Fruit fly (Drosophila melanogaster) whole organism, embryonic: ENCODE results near the gene CG15282.

Experiments used
- B-H1 ChIP-seq: fragments of 200-800 bp; sonication (Bioruptor generic); IDR thresholded peaks from 3 replicates; pipeline ENCODE4 v1.3.6; 2022; ENCODE audit warnings: missing biosample characterization, missing genetic modification characterization
- B-H2 ChIP-seq: fragments of 200-800 bp; sonication (Bioruptor generic); optimal IDR thresholded peaks from 2 replicates; lab custom pipeline; 2018; ENCODE audit warnings: missing biosample characterization, mild to moderate bottlenecking, missing genetic modification characterization
- BEAF-32 ChIP-seq: fragments of 200-800 bp; sonication (Bioruptor generic); optimal IDR thresholded peaks from 3 replicates; lab custom pipeline; 2017; ENCODE audit warnings: missing biosample characterization, missing genetic modification characterization, mild to moderate bottlenecking, moderate library complexity, missing genetic modification reagents
- CG1233 ChIP-seq: fragments of 200-800 bp; sonication (Bioruptor generic); optimal IDR thresholded peaks from 4 replicates; lab custom pipeline; 2018; ENCODE audit warnings: missing biosample characterization, mild to moderate bottlenecking, missing genetic modification characterization
- CG12744 ChIP-seq: fragments of 200-800 bp; sonication (Bioruptor generic); optimal IDR thresholded peaks from 2 replicates; lab custom pipeline; 2016; ENCODE audit warnings: missing biosample characterization, missing genetic modification characterization
- CG13296 ChIP-seq: fragments of 200-800 bp; sonication (Bioruptor generic); optimal IDR thresholded peaks from 3 replicates; lab custom pipeline; 2018; ENCODE audit warnings: missing biosample characterization, mild to moderate bottlenecking, missing genetic modification characterization
- CG14860 ChIP-seq: fragments of 200-800 bp; sonication (Bioruptor generic); IDR thresholded peaks from 3 replicates; pipeline ENCODE4 v1.3.6; 2022; ENCODE audit warnings: missing biosample characterization, missing genetic modification characterization; ENCODE audit not compliant: partially characterized antibody
- CG1602 ChIP-seq: fragments of 200-800 bp; sonication (Bioruptor generic); optimal IDR thresholded peaks from 3 replicates; lab custom pipeline; 2016; ENCODE audit warnings: missing biosample characterization, missing genetic modification characterization
- CG17186 ChIP-seq: fragments of 200-800 bp; sonication (Bioruptor generic); optimal IDR thresholded peaks from 3 replicates; lab custom pipeline; 2017; ENCODE audit warnings: missing biosample characterization, missing genetic modification reagents, missing genetic modification characterization
- CG18011 ChIP-seq: fragments of 200-800 bp; sonication (Bioruptor generic); optimal IDR thresholded peaks from 2 replicates; lab custom pipeline; 2017; ENCODE audit warnings: missing biosample characterization, missing genetic modification characterization, mild to moderate bottlenecking, moderate library complexity, missing genotype
- CG1832 ChIP-seq: fragments of 200-800 bp; sonication (Bioruptor generic); optimal IDR thresholded peaks from 2 replicates; lab custom pipeline; 2017; ENCODE audit warnings: missing biosample characterization, mild to moderate bottlenecking, missing genetic modification characterization, inconsistent platforms
- CG2889 ChIP-seq: fragments of 200-800 bp; sonication (Bioruptor generic); IDR thresholded peaks from 3 replicates; pipeline ENCODE4 v1.3.6; 2022; ENCODE audit warnings: missing biosample characterization, missing genetic modification characterization
- CG3838 ChIP-seq: fragments of 200-800 bp; sonication (Bioruptor generic); optimal IDR thresholded peaks from 3 replicates; lab custom pipeline; 2016; ENCODE audit warnings: missing biosample characterization, missing genetic modification characterization
- CG3995 ChIP-seq: fragments of 200-800 bp; sonication (Bioruptor generic); optimal IDR thresholded peaks from 3 replicates; lab custom pipeline; 2016; ENCODE audit warnings: missing biosample characterization, missing genetic modification characterization
- CG4424 ChIP-seq: fragments of 200-800 bp; sonication (Bioruptor generic); optimal IDR thresholded peaks from 3 replicates; lab custom pipeline; 2016; ENCODE audit warnings: missing biosample characterization, missing genetic modification characterization
- CG7556 ChIP-seq: fragments of 200-800 bp; sonication (Bioruptor generic); optimal IDR thresholded peaks from 2 replicates; lab custom pipeline; 2017; ENCODE audit warnings: missing biosample characterization, mild to moderate bottlenecking, missing genetic modification characterization
- CG7839 ChIP-seq: fragments of 200-800 bp; sonication (Bioruptor generic); optimal IDR thresholded peaks from 3 replicates; lab custom pipeline; 2018; ENCODE audit warnings: missing biosample characterization, mild to moderate bottlenecking, missing genetic modification characterization, moderate library complexity
- CrebB ChIP-seq: fragments of 200-800 bp; sonication (Bioruptor generic); optimal IDR thresholded peaks from 3 replicates; lab custom pipeline; 2018; ENCODE audit warnings: missing biosample characterization, mild to moderate bottlenecking, missing genetic modification characterization
- Dek ChIP-seq: fragments of 200-800 bp; sonication (Bioruptor generic); optimal IDR thresholded peaks from 3 replicates; lab custom pipeline; 2019; ENCODE audit warnings: missing biosample characterization, mild to moderate bottlenecking, missing genetic modification characterization, moderate library complexity
- Dp ChIP-seq: fragments of 200-800 bp; sonication (Bioruptor generic); optimal IDR thresholded peaks from 2 replicates; lab custom pipeline; 2018; ENCODE audit warnings: missing biosample characterization, mild to moderate bottlenecking, missing genetic modification characterization, moderate library complexity
- ERR ChIP-seq: fragments of 200-800 bp; sonication (Bioruptor generic); optimal IDR thresholded peaks from 2 replicates; lab custom pipeline; 2016; ENCODE audit warnings: missing biosample characterization, missing genetic modification characterization
- Lhr ChIP-seq: fragments of 200-800 bp; sonication (Bioruptor generic); optimal IDR thresholded peaks from 3 replicates; lab custom pipeline; 2017; ENCODE audit warnings: mild to moderate bottlenecking, missing biosample characterization, missing genetic modification reagents, missing genetic modification characterization
- Lim3 ChIP-seq: fragments of 200-800 bp; sonication (Bioruptor generic); IDR thresholded peaks from 2 replicates; pipeline ENCODE4 v1.3.6; 2022; ENCODE audit warnings: missing biosample characterization, missing genetic modification characterization
- MESR4 ChIP-seq: fragments of 200-800 bp; sonication (Bioruptor generic); optimal IDR thresholded peaks from 2 replicates; lab custom pipeline; 2018; ENCODE audit warnings: missing biosample characterization, mild to moderate bottlenecking, missing genetic modification characterization, moderate library complexity
- Myb ChIP-seq: fragments of 200-800 bp; sonication (Bioruptor generic); optimal IDR thresholded peaks from 2 replicates; lab custom pipeline; 2016; ENCODE audit warnings: missing biosample characterization, missing genetic modification characterization
- NC2α ChIP-seq: fragments of 200-800 bp; sonication (Bioruptor generic); optimal IDR thresholded peaks from 2 replicates; lab custom pipeline; 2016; ENCODE audit warnings: missing biosample characterization, missing genetic modification characterization
- NC2β ChIP-seq: fragments of 200-800 bp; sonication (Bioruptor generic); optimal IDR thresholded peaks from 2 replicates; lab custom pipeline; 2016; ENCODE audit warnings: missing biosample characterization, missing genetic modification characterization
- Spps ChIP-seq: fragments of 200-800 bp; sonication (Bioruptor generic); optimal IDR thresholded peaks from 2 replicates; lab custom pipeline; 2018; ENCODE audit warnings: missing biosample characterization, mild to moderate bottlenecking, missing genetic modification characterization
- amos ChIP-seq: fragments of 200-800 bp; sonication (Bioruptor generic); IDR thresholded peaks from 2 replicates; pipeline ENCODE4 v1.3.6; 2022; ENCODE audit warnings: missing biosample characterization, missing genetic modification characterization; ENCODE audit not compliant: partially characterized antibody
- bigmax ChIP-seq: fragments of 200-800 bp; sonication (Bioruptor generic); optimal IDR thresholded peaks from 2 replicates; lab custom pipeline; 2018; ENCODE audit warnings: missing biosample characterization, mild to moderate bottlenecking, missing genetic modification characterization
- cg ChIP-seq: fragments of 200-800 bp; sonication (Bioruptor generic); optimal IDR thresholded peaks from 3 replicates; lab custom pipeline; 2019; ENCODE audit warnings: missing biosample characterization, mild to moderate bottlenecking, missing genetic modification characterization, moderate library complexity
- ci ChIP-seq: fragments of 200-800 bp; sonication (Bioruptor generic); IDR thresholded peaks from 3 replicates; pipeline ENCODE4 v1.3.6; 2022; ENCODE audit warnings: missing biosample characterization, missing genetic modification characterization
- cwo ChIP-seq: fragments of 200-800 bp; sonication (Bioruptor generic); optimal IDR thresholded peaks from 3 replicates; lab custom pipeline; 2017; ENCODE audit warnings: missing biosample characterization, missing genetic modification characterization, mild to moderate bottlenecking, moderate library complexity, missing genetic modification reagents
- da ChIP-seq: fragments of 200-800 bp; sonication (Bioruptor generic); optimal IDR thresholded peaks from 2 replicates; lab custom pipeline; 2016; ENCODE audit warnings: missing biosample characterization, missing genetic modification characterization
- dati ChIP-seq: fragments of 200-800 bp; sonication (Bioruptor generic); IDR thresholded peaks from 2 replicates; pipeline ENCODE4 v1.3.6; 2022; ENCODE audit warnings: missing biosample characterization, missing genetic modification characterization
- dmrt11E ChIP-seq: fragments of 200-800 bp; sonication (Bioruptor generic); optimal IDR thresholded peaks from 3 replicates; lab custom pipeline; 2018; ENCODE audit warnings: missing biosample characterization, mild to moderate bottlenecking, missing genetic modification characterization, moderate library complexity
- gfzf ChIP-seq: fragments of 200-800 bp; sonication (Bioruptor generic); optimal IDR thresholded peaks from 2 replicates; lab custom pipeline; 2016; ENCODE audit warnings: missing biosample characterization, mild to moderate bottlenecking, missing genetic modification characterization, moderate library complexity
- grn ChIP-seq: fragments of 200-800 bp; sonication (Bioruptor generic); optimal IDR thresholded peaks from 3 replicates; lab custom pipeline; 2017; ENCODE audit warnings: missing biosample characterization, missing genetic modification characterization
- hbn ChIP-seq: fragments of 200-800 bp; sonication (Bioruptor generic); IDR thresholded peaks from 2 replicates; pipeline ENCODE4 v1.3.6; 2022; ENCODE audit warnings: missing biosample characterization, missing genetic modification characterization; ENCODE audit not compliant: partially characterized antibody
- kah ChIP-seq: fragments of 200-800 bp; sonication (Bioruptor generic); optimal IDR thresholded peaks from 2 replicates; lab custom pipeline; 2018; ENCODE audit warnings: missing biosample characterization, mild to moderate bottlenecking, missing genetic modification characterization
- lmd ChIP-seq: fragments of 200-800 bp; sonication (Bioruptor generic); IDR thresholded peaks from 2 replicates; pipeline ENCODE4 v1.3.6; 2022; ENCODE audit warnings: missing biosample characterization, missing genetic modification characterization
- lov ChIP-seq, 2 experiments: fragments of 200-800 bp in 1 of 2; fragments of >200 bp in 1 of 2; sonication (Bioruptor generic) in 1 of 2; IDR thresholded peaks in 1 of 2; optimal IDR thresholded peaks in 1 of 2; 2 replicates in 1 of 2; 3 replicates in 1 of 2; pipeline versions ENCODE4 v1.3.6 to Lab custom; 2017 to 2022; ENCODE audit warnings: missing biosample characterization in 1 of 2, missing genetic modification characterization in 1 of 2
- nerfin-2 ChIP-seq: fragments of 200-800 bp; sonication (Bioruptor generic); IDR thresholded peaks from 2 replicates; pipeline ENCODE4 v1.3.6; 2022; ENCODE audit warnings: missing biosample characterization, missing genetic modification characterization; ENCODE audit not compliant: partially characterized antibody
- pfk ChIP-seq: fragments of 200-800 bp; sonication (Bioruptor generic); optimal IDR thresholded peaks from 2 replicates; lab custom pipeline; 2018; ENCODE audit warnings: missing biosample characterization, mild to moderate bottlenecking, missing genetic modification characterization, moderate library complexity
- scrt ChIP-seq: fragments of 200-800 bp; sonication (Bioruptor generic); optimal IDR thresholded peaks from 2 replicates; lab custom pipeline; 2018; ENCODE audit warnings: missing biosample characterization, mild to moderate bottlenecking, missing genetic modification characterization, moderate library complexity
- sisA ChIP-seq: fragments of 200-800 bp; sonication (Bioruptor generic); IDR thresholded peaks from 2 replicates; pipeline ENCODE4 v1.3.6; 2022; ENCODE audit warnings: missing biosample characterization, missing genetic modification characterization
- ttk ChIP-seq: fragments of 200-800 bp; sonication (Bioruptor generic); IDR thresholded peaks from 2 replicates; pipeline ENCODE4 v2.1.2; 2022; ENCODE audit warnings: missing biosample characterization, missing genetic modification characterization

Gene CG15282

DNA sequence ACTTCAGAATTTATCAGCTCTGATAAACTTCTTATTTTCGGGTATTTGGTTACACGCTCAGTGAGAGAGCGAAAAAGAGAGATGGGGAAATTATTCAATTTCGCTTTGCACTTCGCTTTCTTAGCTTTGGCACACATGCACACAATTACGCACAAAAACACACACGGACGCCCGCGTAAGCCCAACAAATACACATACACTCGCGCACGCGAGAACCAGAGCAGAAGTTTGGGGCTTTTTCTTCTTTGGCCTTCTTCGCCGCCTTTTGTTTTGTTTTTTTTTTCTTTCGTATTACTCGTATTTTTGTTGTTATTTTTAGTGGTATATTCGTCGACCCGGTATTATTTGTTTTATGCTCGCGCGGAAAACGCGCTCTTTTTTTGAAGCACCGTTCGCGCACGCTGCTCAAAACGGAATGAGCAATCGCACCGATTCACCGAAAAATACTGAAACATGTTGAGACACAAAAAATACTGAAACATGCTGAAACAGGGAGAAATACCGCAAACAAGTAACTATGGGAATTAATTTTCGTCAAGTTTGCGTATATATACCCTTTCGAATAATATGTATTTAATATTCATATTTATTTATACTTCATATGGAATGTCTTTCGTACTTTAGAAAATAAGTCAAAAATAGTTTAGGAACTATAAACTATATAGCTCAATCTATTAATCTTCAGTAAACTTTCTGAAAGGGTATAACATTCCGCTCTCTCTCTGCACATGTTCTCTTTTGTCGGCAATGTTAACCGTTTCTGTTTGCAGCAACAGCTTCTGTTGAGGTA is 23.2 kb upstream of the CG15282 start, which contains the start of gene osp (continued):
- TF ChIP-seq CrebB (peak; percentile 98), BEAF-32 (GFP tag; lab: Kevin White, UChicago) (no peak), amos (GFP tag; lab: Robert Waterston, UW) (peak; percentile 58; the same call in 1 of the 2 replicates), lmd (GFP tag; lab: Robert Waterston, UW) (peak; percentile 98), B-H2 (GFP tag; lab: Kevin White, UChicago) (peak; percentile 77), MESR4 (GFP tag; lab: Kevin White, UChicago) (peak; percentile 56), CG3838 (GFP tag; lab: Kevin White, UChicago) (peak; percentile 92), NC2α (no peak), CG12744 (GFP tag; lab: Kevin White, UChicago) (peak; percentile 80), CG18011 (peak; percentile 86), sisA (GFP tag; lab: Robert Waterston, UW) (peak; percentile 98), CG4424 (GFP tag; lab: Kevin White, UChicago) (peak; percentile 97), CG7839 (tag; lab: Kevin White, UChicago) (peak; percentile 100), cg (peak; percentile 68), Lim3 (GFP tag; lab: Robert Waterston, UW) (peak; percentile 90; the same call in 1 of the 2 replicates), Myb (peak; percentile 45), CG1832 (GFP tag; lab: Kevin White, UChicago) (no peak), lov (optimal IDR thresholded peaks at IDR 0.05; lab: Kevin White, UChicago) (no peak), lov (GFP tag; IDR thresholded peaks at IDR 0.05; lab: Robert Waterston, UW) (peak; percentile 98), pfk (peak; percentile 0), CG1602 (peak; percentile 98), cwo (GFP tag; lab: Kevin White, UChicago) (peak; percentile 96), Dek (tag; lab: Kevin White, UChicago) (peak; percentile 99), grn (peak; percentile 78), hbn (GFP tag; lab: Robert Waterston, UW) (peak; percentile 16; the same call in 1 of the 2 replicates), Lhr (peak; percentile 94), Spps (tag; lab: Kevin White, UChicago) (peak; percentile 98), da (GFP tag; lab: Kevin White, UChicago) (peak; percentile 10), CG13296 (GFP tag; lab: Kevin White, UChicago) (peak; percentile 98), CG7556 (GFP tag; lab: Kevin White, UChicago) (peak; percentile 98), NC2β (GFP tag; lab: Kevin White, UChicago) (peak; percentile 77), dmrt11E (tag; lab: Kevin White, UChicago) (peak; percentile 99), Dp (GFP tag; lab: Kevin White, UChicago) (peak; percentile 40), ERR (peak; percentile 37), CG14860 (no peak), CG17186 (GFP tag; lab: Kevin White, UChicago) (peak; percentile 87), ttk (GFP tag; lab: Robert Waterston, UW) (peak; percentile 99), CG2889 (GFP tag; lab: Robert Waterston, UW) (peak; percentile 97), kah (GFP tag; lab: Kevin White, UChicago) (peak; percentile 93), CG1233 (GFP tag; lab: Kevin White, UChicago) (peak; percentile 98), gfzf (peak; percentile 49), ci (peak; percentile 98), nerfin-2 (GFP tag; lab: Robert Waterston, UW) (peak; percentile 52), bigmax (GFP tag; lab: Kevin White, UChicago) (peak; percentile 60), B-H1 (peak; percentile 98), dati (GFP tag; lab: Robert Waterston, UW) (peak; percentile 91), CG3995 (GFP tag; lab: Kevin White, UChicago) (peak; percentile 72), scrt (GFP tag; lab: Kevin White, UChicago) (peak; percentile 95)
